Fruit fly (Drosophila melanogaster) whole organism, larva: Measurements from ENCODE around the gene dpr14.

Experiments
- noc ChIP-seq: fragments of 200-800 bp; sonication (Bioruptor generic); optimal IDR thresholded peaks from 3 replicates; lab custom pipeline; 2019; ENCODE audit warnings: missing biosample characterization, mild to moderate bottlenecking, missing genetic modification characterization, moderate library complexity

Gene dpr14

DNA sequence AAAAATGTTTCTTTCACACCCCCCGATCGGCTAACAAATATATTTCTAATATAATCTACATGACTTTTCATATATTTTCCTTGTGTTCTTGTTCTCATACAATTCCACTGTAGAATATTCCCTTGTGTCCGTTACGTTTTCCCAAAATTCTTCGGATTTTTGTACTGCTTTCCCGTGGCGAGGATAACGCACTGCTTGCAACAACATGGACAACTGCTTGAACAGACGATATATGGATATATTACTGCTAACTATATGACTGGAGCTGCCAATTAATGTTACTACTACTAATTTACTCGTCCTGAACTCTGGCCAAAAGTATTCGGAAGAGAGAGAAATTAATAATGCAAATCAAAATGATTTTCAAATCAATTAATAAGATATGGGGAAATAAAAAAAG, 16.8 kb upstream of the dpr14 start:
- TF ChIP-seq noc (tag; lab: Kevin White, UChicago): no peak

DNA sequence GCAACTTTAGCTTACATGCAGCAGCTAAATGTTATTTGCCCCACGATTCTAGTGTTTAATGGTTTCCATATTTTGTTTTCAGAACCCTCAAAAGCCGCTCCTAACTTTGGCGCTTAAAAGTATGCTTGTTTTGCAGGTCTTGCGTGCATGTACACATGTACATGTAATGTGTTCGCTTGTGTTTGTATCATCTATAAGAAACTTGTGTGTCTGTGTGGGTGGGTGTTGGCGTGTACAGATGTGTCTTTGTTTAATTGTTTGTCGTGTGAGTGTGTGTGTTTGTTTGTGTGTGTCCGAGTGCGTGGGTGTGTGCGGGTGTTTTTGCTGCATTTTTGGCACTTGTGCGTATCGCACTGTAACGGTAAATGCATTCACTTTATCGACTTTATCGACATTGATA, 15.0 kb upstream of the dpr14 start:
- no peak for TF ChIP-seq noc (tag; lab: Kevin White, UChicago)

DNA sequence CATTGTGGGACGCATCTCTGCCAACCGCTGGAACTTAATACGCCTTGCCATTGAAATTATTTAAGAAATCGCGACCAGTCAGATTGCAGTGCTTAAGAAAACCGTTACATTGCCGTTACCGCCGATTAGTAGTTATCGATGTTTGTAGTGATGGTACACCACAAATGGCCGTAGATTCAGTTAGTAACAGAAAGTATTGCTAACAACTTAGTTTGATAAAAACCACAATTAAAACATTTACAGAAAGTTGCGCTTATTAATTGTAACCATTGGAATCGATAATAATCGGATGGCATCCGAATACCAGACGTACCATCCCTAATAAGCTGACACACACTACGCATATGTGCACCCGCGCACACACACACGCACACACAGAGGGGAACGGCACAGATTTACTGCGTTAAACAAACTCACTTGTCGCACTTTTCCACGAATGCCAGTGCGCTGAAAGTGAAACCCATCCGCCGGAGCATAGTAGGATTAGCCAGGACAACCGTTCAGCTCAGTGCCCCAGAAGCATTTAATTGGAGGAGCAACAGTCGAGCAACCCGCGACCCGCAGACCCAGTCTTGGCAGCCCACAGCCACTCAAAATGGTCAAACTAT, 12.1 kb upstream of the dpr14 start, which contains the start of the genes hdm and Ykt6:
Gene hdm, minus strand, starts transcription at position 51 of the 608 bp plus-strand sequence.
Gene Ykt6, plus strand, starts transcription at position 329 of the 608 bp plus-strand sequence.
- TF ChIP-seq noc (tag; lab: Kevin White, UChicago): no peak

DNA sequence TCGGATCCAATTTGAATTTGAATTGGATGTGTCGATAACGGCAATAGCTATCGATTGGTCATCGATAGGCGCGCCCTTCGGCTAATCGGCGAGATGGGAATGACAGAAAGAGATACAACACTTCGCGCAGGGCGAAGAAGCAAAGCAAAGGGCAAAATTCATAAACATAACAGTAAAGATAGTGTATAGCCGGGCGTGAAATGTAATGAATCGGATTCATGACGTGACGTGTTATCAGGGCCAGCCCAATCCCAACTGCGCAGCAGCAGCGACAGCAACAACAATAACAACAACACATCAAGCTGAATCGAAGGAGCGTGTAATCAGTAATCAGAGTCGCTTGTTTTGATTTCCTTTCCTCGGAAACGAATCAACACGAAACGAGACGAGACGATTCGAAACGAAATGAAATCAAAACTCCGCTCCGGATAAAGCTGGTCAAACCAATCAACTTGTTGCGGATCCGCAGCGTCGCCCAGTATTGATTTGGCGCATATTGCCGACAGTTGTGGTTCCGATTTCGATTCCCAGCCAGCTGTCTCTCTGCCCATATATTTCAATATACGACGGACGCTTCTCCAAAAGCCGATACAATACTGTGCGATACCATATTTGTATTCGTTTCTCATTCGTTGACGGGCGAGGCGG, 4.0 kb upstream of the dpr14 start, which contains the start of gene snz:
Gene snz, plus strand, starts transcription at position 107 of the 648 bp plus-strand sequence.
- no peak for TF ChIP-seq noc (tag; lab: Kevin White, UChicago)

DNA sequence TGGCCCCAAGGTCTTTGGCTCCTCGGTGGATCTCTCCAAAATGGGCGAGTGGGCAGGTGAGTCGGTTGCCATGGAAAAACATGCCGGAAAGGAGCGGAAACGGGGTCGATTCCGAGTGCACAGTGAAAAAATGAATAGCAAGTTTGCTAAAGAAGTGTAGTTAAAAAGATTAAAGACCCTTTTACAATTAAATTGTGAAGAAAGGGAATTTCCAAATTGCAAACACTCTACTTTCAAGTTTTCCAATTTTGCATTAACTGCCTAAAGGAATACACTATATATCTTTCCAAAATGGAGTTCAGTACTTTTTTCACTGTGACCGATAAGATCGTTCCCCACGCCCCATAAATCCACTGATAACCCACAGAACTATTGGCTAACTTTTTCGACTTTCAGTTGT, 1.4 kb upstream of the dpr14 start:
- TF ChIP-seq noc (tag; lab: Kevin White, UChicago): no peak

DNA sequence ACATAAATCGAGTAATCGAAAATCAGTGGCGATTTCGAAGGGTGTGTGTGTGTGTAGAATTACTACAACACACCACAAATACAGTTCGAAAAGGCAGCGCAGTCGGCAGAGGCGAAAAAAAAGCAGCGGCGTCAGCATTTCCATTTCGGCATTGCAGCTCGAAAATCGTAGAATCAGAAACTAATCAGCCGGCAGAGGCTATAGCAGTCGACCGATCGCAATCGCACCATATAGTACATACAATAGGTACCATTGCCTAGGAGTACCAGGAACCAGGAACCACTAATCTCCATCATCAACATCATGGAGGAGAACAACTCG, 943 bp upstream of the dpr14 start:
- no peak for TF ChIP-seq noc (tag; lab: Kevin White, UChicago)

DNA sequence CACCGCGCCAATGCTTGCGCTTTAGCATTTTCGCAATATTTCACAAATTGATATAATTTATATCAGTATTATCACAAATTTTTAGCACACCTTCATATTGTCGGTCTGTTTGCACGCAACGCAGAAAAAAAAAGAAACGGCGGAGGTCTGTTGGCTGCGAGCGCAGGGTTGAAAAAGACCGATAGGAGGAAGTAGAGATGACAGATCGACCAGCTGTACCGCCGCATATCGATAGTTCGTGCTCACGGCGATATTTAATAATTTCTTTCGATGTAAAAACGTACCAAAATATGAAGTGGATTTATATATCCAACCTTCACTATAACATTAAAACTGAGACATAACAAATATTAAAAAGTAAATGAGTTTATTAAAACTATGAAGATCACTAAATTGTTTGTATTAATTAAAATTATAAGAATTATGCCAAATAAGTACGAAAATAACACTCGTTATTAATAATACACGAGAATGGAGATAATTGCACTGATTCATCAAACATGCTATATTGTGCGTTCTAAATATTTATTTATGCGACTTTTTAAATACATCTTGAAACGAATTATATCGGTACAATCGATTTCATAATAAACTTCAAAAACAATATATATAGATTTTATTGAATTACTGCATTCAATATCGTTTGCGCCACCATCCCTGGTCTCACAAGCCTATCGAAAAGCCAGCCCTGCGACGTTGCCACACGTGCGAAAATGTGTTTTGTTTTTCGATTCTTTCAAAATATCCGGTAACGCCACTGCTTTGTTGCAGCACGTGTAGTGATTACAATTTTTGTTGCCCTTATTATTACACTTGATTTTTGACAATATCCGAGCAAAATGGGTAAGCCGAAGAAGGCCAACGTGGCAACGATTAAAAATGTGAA, 6.7 kb downstream of the dpr14 start, which contains the start of the genes RpS6 and bys:
Gene RpS6, minus strand, starts transcription at position 179 of the 886 bp plus-strand sequence.
Gene bys, plus strand, starts transcription at position 728 of the 886 bp plus-strand sequence.
- peak; percentile 17 for TF ChIP-seq noc (tag; lab: Kevin White, UChicago)

DNA sequence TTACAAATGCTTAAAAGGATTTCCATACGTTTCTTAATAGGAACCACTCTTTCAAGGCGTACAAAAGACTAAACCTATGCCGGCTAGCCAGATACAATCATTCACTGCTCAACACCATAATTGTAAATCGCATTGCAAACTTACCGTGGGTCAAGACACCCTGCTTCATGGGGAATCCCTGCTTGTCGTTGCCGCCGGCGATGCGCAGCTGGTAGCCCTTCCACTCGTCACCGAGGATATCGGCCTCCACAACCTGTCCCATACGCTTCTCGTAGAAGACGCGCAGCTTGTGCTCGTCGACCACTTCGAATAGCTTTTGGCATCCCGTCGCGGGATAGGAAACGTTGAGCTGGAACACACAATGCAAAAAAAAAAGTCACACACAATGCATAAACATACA, 7.4 kb downstream of the dpr14 start:
- no peak for TF ChIP-seq noc (tag; lab: Kevin White, UChicago)

DNA sequence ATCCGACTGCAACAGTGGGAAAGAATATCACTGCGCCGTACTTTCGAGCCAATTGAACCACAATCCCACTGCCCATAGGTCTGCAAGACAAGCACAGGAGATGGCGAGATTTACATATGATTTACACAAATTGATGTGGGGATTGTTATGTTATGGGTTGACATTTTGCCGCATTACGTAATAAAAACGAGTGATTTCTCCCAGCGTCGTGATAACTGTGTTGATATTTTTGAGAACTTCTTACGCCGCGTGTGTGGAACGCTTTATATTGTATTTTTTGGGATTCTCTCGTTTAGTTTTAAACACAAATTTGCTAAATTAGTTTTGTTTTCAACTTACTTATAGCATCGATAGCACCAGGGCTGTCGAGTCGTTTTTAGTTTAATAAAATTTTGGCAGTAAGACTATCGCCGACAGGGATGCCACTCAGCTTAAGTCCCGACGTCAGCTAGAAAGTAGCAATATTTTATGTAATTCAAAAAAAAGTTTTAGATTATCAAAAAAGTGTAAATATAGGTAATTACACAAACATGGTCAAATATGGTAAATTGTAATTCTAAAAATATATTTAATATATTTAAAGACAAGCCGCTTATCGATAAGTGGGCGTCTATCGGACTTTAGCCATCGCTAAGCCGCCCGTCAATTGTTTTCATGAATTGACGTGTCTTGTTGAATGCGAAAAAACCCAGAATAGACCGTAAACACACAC, 14.5 kb downstream of the dpr14 start, which contains the start of the genes CG45089, ND-MNLL and p115:
Gene CG45089, minus strand, starts transcription at position 388 of the 712 bp plus-strand sequence.
Gene ND-MNLL, minus strand, starts transcription at position 388 of the 712 bp plus-strand sequence.
Gene p115, plus strand, starts transcription at position 621 of the 712 bp plus-strand sequence.
- peak; percentile 55 for TF ChIP-seq noc (tag; lab: Kevin White, UChicago)

DNA sequence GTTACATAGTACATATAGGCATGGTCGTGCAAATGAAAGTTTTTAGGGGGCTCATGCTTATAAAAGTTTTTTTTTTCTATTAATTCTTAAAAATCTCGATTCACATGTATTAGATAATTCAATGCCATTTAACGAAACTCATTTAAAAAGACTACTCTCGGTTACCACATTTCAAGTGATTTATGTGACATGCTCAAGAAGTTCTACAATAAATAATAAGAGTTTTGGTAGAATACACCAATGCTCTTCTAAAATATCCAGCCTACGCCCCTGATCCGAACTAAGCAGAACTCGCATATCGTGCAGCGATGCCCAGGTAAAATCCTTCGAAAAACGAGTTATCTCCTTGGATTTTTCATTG, 15.6 kb downstream of the dpr14 start:
- peak; percentile 3 for TF ChIP-seq noc (tag; lab: Kevin White, UChicago)

DNA sequence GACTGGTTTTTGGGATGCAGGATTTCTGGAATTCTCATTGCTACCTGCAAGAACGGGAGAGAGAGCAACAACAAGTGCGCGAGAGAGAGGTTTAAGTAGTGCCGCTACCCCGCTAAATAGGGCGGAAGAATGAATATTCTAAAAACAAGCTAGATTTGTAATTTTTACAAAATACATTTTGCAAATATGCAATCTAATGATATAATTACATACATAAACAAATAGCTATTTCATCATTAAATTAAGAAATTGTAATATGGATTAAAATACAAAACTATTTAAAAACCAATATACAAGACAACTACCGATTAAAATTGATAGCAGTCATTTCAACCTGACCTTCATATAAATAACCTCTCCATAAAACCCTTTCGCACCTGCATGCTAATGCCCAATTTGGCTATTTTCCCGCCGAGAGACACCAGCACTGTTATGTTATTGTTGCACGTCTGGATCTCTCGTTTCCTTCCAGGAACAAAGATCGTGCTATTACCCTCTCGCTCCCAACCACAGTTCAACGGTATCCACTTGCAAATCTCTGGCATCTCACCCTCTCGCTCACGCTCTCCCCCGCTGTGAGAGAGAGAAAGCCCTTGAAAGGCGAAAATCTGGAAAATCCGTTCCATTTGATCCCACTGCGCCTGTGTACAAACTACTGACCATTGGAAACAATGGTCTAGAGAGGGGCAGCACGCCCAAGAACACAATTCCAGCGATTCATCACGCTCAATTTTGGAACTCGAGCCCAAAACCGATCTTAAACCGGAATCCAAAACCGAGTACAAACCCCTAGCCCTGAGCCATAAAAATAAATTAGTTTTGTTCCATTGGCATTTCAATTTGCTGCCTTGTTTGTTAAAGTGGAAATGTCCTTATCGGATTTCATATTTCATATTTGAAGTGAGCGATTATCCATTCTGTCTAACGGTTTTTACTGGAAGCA, 16.2 kb downstream of the dpr14 start, which contains the start of gene Nek2:
Gene Nek2, minus strand, starts transcription at position 51 of the 943 bp plus-strand sequence.
- TF ChIP-seq noc (tag; lab: Kevin White, UChicago): no peak

DNA sequence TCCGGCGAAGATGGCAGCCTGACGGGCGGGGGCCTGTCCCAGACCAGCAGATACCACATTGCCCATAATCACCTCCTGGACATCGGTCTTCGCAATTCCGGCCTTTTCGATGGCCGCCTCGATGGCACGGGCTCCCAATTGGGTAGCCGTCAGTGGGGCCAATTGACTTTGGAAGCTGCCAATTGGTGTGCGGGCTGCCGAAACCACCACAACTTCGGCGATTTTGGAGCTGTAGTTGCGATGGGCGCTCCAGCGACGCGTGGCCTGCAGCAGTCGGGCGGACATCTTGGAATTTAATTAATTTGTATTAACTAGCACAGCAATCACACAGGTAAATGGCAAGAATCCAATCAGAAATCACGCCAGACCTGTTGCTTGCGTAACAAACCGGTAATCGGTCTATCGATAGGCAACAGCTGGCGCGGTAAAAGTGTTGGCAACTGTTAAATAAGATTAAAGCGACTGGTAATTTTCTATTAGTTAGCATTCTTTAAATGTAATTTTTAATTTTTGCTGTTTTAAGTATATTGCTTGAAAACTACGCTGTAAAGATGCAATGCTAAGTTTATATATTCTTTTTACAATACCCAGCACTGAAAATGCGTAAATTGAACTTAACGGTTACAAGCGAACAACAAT, 19.6 kb downstream of the dpr14 start, which contains the start of gene Acat1:
Gene Acat1, minus strand, starts transcription at position 400 of the 639 bp plus-strand sequence.
- TF ChIP-seq noc (tag; lab: Kevin White, UChicago): peak; percentile 71

DNA sequence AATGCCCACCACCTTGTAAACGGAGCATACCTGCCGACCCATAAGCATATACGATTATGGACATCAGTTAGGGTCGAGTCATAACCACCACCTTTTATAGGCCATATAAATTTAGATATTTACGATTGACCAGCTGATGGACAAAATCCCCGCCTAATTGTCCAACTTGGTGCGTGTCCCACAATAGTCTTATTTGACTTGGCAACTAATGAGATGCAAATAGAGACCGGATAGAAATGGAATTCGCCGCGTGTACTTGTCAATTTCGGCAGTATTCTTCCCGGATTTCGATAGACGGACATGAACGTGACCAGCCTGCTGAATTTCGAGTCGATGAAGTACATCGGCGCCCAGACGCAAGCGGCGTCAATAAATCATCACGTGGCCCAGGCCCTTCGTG, 23.7 kb downstream of the dpr14 start, which contains the start of gene Ir7g:
Gene Ir7g, plus strand, starts transcription at position 301 of the 400 bp plus-strand sequence.
- TF ChIP-seq noc (tag; lab: Kevin White, UChicago): no peak
